Worm (Caenorhabditis elegans) whole organism, L4 larva: ENCODE data around the gene F26F4.2.

Experiments
- ama-1 ChIP-seq: fragments of 150-350 bp; optimal IDR thresholded peaks from 2 replicates; lab custom pipeline; 2014; ENCODE audit warnings: inconsistent platforms, mixed read lengths
- ceh-32 ChIP-seq: sonication (generic microtip); optimal IDR thresholded peaks from 2 replicates; lab custom pipeline; 2016; ENCODE audit warnings: mild to moderate bottlenecking, missing genetic modification characterization, missing compliant biosample characterization; ENCODE audit not compliant: poor library complexity
- cey-2 ChIP-seq: sonication (generic microtip); optimal IDR thresholded peaks from 3 replicates; lab custom pipeline; 2017; ENCODE audit warnings: missing genetic modification characterization, mild to moderate bottlenecking, missing compliant biosample characterization, antibody characterized with exemption, borderline replicate concordance; ENCODE audit not compliant: insufficient read depth
- dpl-1 ChIP-seq: fragments of 150-350 bp; optimal IDR thresholded peaks from 2 replicates; lab custom pipeline; 2014; ENCODE audit warnings: missing biosample characterization, missing genetic modification reagents, missing genetic modification characterization
- jun-1 ChIP-seq: fragments of 150-350 bp; optimal IDR thresholded peaks from 2 replicates; lab custom pipeline; 2014; ENCODE audit warnings: missing biosample characterization, missing genetic modification reagents, missing genetic modification characterization
- lir-3 ChIP-seq: sonication (generic microtip); optimal IDR thresholded peaks from 2 replicates; lab custom pipeline; 2016; ENCODE audit warnings: mild to moderate bottlenecking, missing genetic modification characterization, missing compliant biosample characterization
- mdl-1 ChIP-seq, 2 experiments: fragments of 150-350 bp in 1 of 2; sonication (generic microtip) in 1 of 2; optimal IDR thresholded peaks; 2 replicates each; lab custom pipeline; 2014 to 2017; ENCODE audit warnings: missing biosample characterization in 2 of 2, missing genetic modification characterization in 2 of 2
- mep-1 ChIP-seq: fragments of 150-350 bp; sonication (generic microtip); optimal IDR thresholded peaks from 3 replicates; lab custom pipeline; 2014; ENCODE audit warnings: missing biosample characterization, missing genetic modification characterization
- pha-4 ChIP-seq, 2 experiments: fragments of 150-350 bp in 1 of 2; fragments of 200-800 bp in 1 of 2; sonication (Bioruptor generic) in 1 of 2; IDR thresholded peaks in 1 of 2; optimal IDR thresholded peaks in 1 of 2; 2 replicates each; pipeline versions ENCODE4 v1.3.6 to Lab custom; 2014 to 2022; ENCODE audit warnings: missing genetic modification characterization in 2 of 2, missing genetic modification reagents in 2 of 2, missing biosample characterization in 1 of 2, missing compliant biosample characterization in 1 of 2
- skn-1 ChIP-seq: fragments of 150-350 bp; optimal IDR thresholded peaks from 2 replicates; lab custom pipeline; 2014; ENCODE audit warnings: missing biosample characterization, missing genetic modification characterization
- tag-97 ChIP-seq: fragments of 200-800 bp; sonication (Bioruptor generic); IDR thresholded peaks from 2 replicates; pipeline ENCODE4 v1.3.6; 2022; ENCODE audit warnings: missing genetic modification characterization, missing compliant biosample characterization
- zag-1 ChIP-seq: fragments of 150-350 bp; optimal IDR thresholded peaks from 2 replicates; lab custom pipeline; 2014; ENCODE audit warnings: missing biosample characterization, missing genetic modification characterization

DNA sequence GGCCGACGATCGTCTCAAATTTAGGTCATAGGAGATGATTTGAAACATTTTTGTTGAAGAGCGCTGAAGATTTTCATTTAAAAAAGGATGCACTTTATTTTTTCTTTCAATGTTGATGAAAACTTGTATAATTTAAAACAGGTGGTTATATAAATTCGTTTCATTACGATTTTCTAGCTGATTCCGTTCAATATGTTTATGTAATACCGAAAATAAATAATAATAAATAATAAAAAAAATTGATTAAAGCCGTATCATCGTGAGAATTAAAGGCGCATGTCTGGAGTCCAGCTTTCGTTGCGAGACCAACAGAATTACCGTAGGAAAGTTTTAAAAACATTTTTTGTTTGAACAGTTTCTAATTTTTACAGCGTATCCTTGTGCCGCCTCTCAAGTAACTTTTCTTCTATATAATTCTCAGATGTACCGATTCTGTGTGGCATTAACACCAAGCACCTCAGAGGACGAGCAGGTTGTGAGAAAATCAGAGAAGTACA, 21.2 kb downstream of the F26F4.2 start, which contains the start of the genes C26E6.12 and eri-9:
- TF ChIP-seq pha-4 (GFP tag; IDR thresholded peaks at IDR 0.05; lab: Robert Waterston, UW) (no peak), pha-4 (tag; optimal IDR thresholded peaks at IDR 0.05; lab: Kevin White, UChicago) (no peak), jun-1 (tag; lab: Kevin White, UChicago) (no peak), skn-1 (no peak), cey-2 (tag; lab: Kevin White, UChicago) (no peak), zag-1 (tag; lab: Kevin White, UChicago) (no peak), ama-1 (lab: Kevin White, UChicago) (no peak), tag-97 (GFP tag; lab: Robert Waterston, UW) (no peak), mdl-1 (tag; optimal IDR thresholded peaks at IDR 0.05; lab: Kevin White, UChicago) (no peak), lir-3 (tag; lab: Kevin White, UChicago) (no peak), ceh-32 (tag; lab: Kevin White, UChicago) (no peak), dpl-1 (GFP tag; lab: Kevin White, UChicago) (no peak), mep-1 (tag; lab: Kevin White, UChicago) (no peak)
